Worm (Caenorhabditis elegans): ENCODE results near the gene Y54G2A.73.

DNA sequence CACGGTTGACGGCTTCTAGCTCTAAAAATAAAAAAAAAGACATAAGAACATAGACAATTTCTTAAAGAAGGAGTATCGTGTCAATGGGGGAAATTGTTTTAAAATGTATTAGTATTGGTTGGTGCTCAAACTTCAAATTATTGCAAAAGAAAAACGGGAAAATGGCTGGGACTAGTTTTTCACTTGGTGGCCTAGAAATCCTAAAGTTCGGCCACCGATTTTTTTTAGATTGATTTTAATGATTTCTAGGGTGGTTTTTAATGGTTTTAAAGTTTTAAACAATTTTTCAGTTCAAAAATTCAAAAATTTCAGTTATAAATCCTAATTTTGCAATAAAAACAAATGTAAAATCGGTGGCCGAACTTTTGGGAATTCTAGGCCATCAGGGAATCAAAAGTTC, 22.0 kb downstream of the Y54G2A.73 start:
- TF ChIP-seq ztf-11 (tag; optimal IDR thresholded peaks at IDR 0.05) (no peak), nhr-237 (tag; optimal IDR thresholded peaks at IDR 0.05) (no peak), nhr-84 (tag; optimal IDR thresholded peaks at IDR 0.05) (no peak), nhr-19 (GFP tag; conservative IDR thresholded peaks at IDR 0.05) (no peak), ets-5 (GFP tag; IDR thresholded peaks at IDR 0.05) (no peak), nhr-28 (tag; optimal IDR thresholded peaks at IDR 0.05) (no peak), unc-86 (tag; optimal IDR thresholded peaks at IDR 0.05) (no peak), ama-1 (optimal IDR thresholded peaks at IDR 0.05) (no peak), unc-98 (GFP tag; IDR thresholded peaks at IDR 0.05) (no peak), tbx-2 (tag; optimal IDR thresholded peaks at IDR 0.05) (no peak), irx-1 (tag; optimal IDR thresholded peaks at IDR 0.05) (peak; percentile 18), alr-1 (tag; optimal IDR thresholded peaks at IDR 0.05; ENCODE audit: borderline replicate concordance) (no peak), snpc-4 (tag; optimal IDR thresholded peaks at IDR 0.05) (no peak)

Data from whole organism, L1 larva.